Worm (Caenorhabditis elegans) whole organism, L4 larva: Measurements from ENCODE around the gene ZK185.1.

Source experiments
- aly-2 ChIP-seq: sonication (generic microtip); optimal IDR thresholded peaks from 2 replicates; lab custom pipeline; 2018; ENCODE audit warnings: missing biosample characterization, missing genetic modification characterization
- ces-1 ChIP-seq: fragments of 150-350 bp; sonication (generic microtip); optimal IDR thresholded peaks from 4 replicates; lab custom pipeline; 2014; ENCODE audit warnings: missing biosample characterization, missing genetic modification reagents, missing genetic modification characterization
- cey-2 ChIP-seq: sonication (generic microtip); optimal IDR thresholded peaks from 3 replicates; lab custom pipeline; 2017; ENCODE audit warnings: missing genetic modification characterization, mild to moderate bottlenecking, missing compliant biosample characterization, antibody characterized with exemption, borderline replicate concordance; ENCODE audit not compliant: insufficient read depth

DNA sequence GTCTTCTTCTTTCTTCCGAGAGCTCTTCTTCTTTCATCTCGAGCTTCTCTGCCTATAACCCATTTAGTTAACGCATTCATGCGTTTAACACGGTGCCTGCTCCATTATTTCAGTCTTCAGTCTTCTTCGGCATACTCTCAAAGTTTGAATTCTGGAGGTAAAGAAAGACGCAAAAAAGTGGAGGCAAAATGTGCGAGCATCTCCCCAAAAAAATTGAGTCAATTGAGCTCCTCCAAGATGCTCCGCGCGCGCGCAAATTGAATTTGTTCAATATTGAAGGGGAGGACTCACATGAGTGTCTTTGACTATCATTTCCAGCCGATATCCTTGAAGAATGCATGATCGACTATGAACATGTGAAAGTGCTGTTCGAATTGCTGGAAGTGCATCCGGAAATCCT lies 43.3 kb upstream of the ZK185.1 start:
- TF ChIP-seq ces-1 (GFP tag; lab: Kevin White, UChicago) (peak; percentile 91), aly-2 (no peak), cey-2 (tag; lab: Kevin White, UChicago) (no peak)
